Fruit fly (Drosophila melanogaster) whole organism: ENCODE results near the gene Mer.

Experiments
- CG8478 ChIP-seq: fragments of >200 bp; optimal IDR thresholded peaks from 2 replicates; lab custom pipeline; 2018; ENCODE audit warnings: inconsistent platforms
- Dll ChIP-seq: fragments of >200 bp; optimal IDR thresholded peaks from 2 replicates; lab custom pipeline; 2017
- EcR ChIP-seq, 2 experiments: fragments of >200 bp; optimal IDR thresholded peaks; 2 replicates each; lab custom pipeline; 2017; ENCODE audit warnings: missing biosample characterization in 2 of 2, missing genetic modification characterization in 2 of 2, missing genetic modification reagents in 2 of 2
- pan ChIP-seq: fragments of >200 bp; optimal IDR thresholded peaks from 2 replicates; lab custom pipeline; 2017
- psq ChIP-seq: fragments of >200 bp; optimal IDR thresholded peaks from 2 replicates; lab custom pipeline; 2017
- usp ChIP-seq: fragments of >200 bp; optimal IDR thresholded peaks from 2 replicates; lab custom pipeline; 2017; ENCODE audit warnings: missing biosample characterization, missing genetic modification characterization, mixed read lengths

Mer gene

dm6 chrX:19692951-19693698 is at the start of gene Mer:
Gene Mer, minus strand, starts transcription at chrX:19693500.
- TF ChIP-seq EcR (GFP tag; optimal IDR thresholded peaks at IDR 0.05; lab: Kevin White, UChicago): no peak
- TF ChIP-seq pan (lab: Kevin White, UChicago): no peak
- no peak for TF ChIP-seq psq (lab: Kevin White, UChicago)
- TF ChIP-seq usp (GFP tag; lab: Kevin White, UChicago): no peak
- TF ChIP-seq CG8478 (lab: Kevin White, UChicago): no peak
- TF ChIP-seq Dll (lab: Kevin White, UChicago): no peak

DNA sequence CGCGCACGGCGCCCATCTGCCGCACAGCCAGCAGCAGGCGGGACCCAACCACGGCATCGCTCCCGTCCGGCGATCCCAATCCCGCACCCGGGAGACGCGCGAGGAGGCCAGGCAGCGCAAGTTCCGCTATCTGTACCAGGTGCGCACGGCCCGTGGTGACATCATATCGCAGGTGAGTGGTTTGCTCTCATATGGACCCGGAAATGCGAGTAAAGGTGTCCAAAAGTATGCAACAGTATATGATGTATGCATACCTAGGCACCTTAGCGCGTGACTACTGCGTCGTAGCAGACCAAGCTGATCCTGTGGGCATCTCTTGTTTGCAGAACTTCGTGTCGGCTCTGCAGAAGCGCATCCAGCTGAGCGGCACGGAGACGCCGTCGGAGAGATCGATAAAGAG is 44.6 kb upstream of the Mer start:
- TF ChIP-seq Dll (lab: Kevin White, UChicago) (no peak), EcR (GFP tag; optimal IDR thresholded peaks at IDR 0.05; lab: Kevin White, UChicago) (no peak), pan (lab: Kevin White, UChicago) (no peak), psq (lab: Kevin White, UChicago) (no peak), usp (GFP tag; lab: Kevin White, UChicago) (no peak), CG8478 (lab: Kevin White, UChicago) (no peak)

- no peak for TF ChIP-seq usp (GFP tag; lab: Kevin White, UChicago)
- TF ChIP-seq EcR (GFP tag; optimal IDR thresholded peaks at IDR 0.05; lab: Kevin White, UChicago): no peak
- TF ChIP-seq CG8478 (lab: Kevin White, UChicago): no peak
- TF ChIP-seq pan (lab: Kevin White, UChicago): no peak
- TF ChIP-seq psq (lab: Kevin White, UChicago): no peak
- TF ChIP-seq Dll (lab: Kevin White, UChicago): no peak
Measured at dm6 chrX:19735270-19735669, 42.0 kb upstream of the Mer start, which contains the start of gene CG14234. Gene CG14234, plus strand, starts transcription at chrX:19735570.

- TF ChIP-seq pan (lab: Kevin White, UChicago) (no peak), Dll (lab: Kevin White, UChicago) (no peak), usp (GFP tag; lab: Kevin White, UChicago) (no peak), CG8478 (lab: Kevin White, UChicago) (no peak), psq (lab: Kevin White, UChicago) (no peak), EcR (GFP tag; optimal IDR thresholded peaks at IDR 0.05; lab: Kevin White, UChicago) (no peak)
Measured at dm6 chrX:19730844-19731243, 37.5 kb upstream of the Mer start, which contains the start of gene AP-1-2beta. Gene AP-1-2beta, plus strand, starts transcription at chrX:19731004.

DNA sequence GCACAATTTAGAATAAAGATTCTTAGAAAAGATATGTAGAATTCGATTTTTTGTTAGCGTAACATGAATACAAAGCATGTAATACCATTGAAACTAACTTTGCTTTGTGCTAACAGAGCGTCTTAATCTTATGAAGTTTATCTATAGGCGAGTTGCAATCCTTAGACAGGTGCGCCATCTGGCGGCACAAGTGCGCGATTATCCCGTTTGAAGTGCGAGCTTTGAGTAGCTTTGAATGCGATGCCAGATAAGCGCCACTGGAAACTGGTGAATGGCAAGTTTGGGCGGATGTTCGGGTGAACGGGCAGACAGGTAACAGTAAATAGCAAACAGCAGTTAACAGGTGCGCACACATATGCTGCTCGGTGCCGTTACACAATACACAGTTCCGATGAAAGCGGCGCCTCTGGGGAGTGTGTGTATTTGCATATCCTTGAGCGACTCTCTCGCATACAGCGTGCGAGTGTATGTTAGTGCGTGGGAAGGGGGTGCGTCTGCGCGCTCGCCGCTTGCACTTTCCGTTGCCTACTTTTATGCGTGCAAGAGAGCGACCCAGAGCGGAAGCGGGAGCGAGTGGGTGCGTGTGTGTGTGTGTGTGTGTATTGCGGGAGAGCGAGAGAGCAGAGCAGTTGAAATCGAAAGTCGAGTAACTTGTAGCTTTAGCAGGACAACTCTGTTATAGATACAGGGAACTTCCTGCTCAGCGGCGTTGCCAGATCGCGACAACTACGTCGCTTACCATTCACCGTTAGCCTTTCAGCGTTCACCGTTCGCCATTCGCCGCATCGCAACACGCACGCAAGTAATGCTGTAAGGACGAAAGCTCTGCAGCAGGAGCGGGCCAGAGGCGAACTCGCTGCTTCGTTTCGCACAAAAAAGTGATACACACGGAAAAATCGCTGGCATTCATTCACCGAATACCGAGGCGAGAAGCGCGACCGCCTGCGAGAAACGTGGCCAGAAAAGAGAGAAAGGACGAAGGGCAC is 25.0 kb upstream of the Mer start, which contains the start of gene CG12531:
CG12531 (plus strand) TSS at position 936 of the 986 bp plus-strand sequence.
- no peak for TF ChIP-seq CG8478 (lab: Kevin White, UChicago)
- TF ChIP-seq pan (lab: Kevin White, UChicago): no peak
- no peak for TF ChIP-seq Dll (lab: Kevin White, UChicago)
- TF ChIP-seq usp (GFP tag; lab: Kevin White, UChicago): no peak
- no peak for TF ChIP-seq psq (lab: Kevin White, UChicago)

- no peak for TF ChIP-seq CG8478 (lab: Kevin White, UChicago)
- TF ChIP-seq pan (lab: Kevin White, UChicago): no peak
- TF ChIP-seq EcR (GFP tag; optimal IDR thresholded peaks at IDR 0.05; lab: Kevin White, UChicago): no peak
- no peak for TF ChIP-seq usp (GFP tag; lab: Kevin White, UChicago)
- no peak for TF ChIP-seq psq (lab: Kevin White, UChicago)
- TF ChIP-seq Dll (lab: Kevin White, UChicago): no peak
Measured at dm6 chrX:19717041-19717440, 23.7 kb upstream of the Mer start.

- TF ChIP-seq EcR (GFP tag; optimal IDR thresholded peaks at IDR 0.05; lab: Kevin White, UChicago) (no peak), usp (GFP tag; lab: Kevin White, UChicago) (no peak)
Measured at dm6 chrX:19716325-19716917, 23.1 kb upstream of the Mer start.

DNA sequence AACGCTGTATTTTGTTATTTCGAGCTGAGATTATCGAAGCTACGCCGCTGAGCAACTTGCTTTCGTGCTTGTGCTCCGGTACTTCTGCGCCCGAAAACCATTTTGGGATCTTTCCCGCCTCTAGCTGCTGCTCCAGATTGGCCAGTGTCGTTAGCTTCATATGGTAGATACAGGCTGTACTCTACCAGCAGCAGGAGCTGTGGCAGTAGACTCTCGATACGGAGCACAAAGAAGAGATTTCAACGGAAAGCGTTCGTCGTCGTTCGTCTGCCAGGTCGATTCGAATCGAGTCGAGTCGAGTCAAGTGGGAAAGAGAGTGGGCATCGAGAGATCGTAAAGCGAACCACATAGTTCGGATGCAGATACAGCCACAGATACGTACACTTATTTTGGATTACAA is 21.5 kb upstream of the Mer start:
- no peak for TF ChIP-seq psq (lab: Kevin White, UChicago)
- no peak for TF ChIP-seq usp (GFP tag; lab: Kevin White, UChicago)
- TF ChIP-seq pan (lab: Kevin White, UChicago): no peak
- no peak for TF ChIP-seq EcR (GFP tag; optimal IDR thresholded peaks at IDR 0.05; lab: Kevin White, UChicago)
- TF ChIP-seq CG8478 (lab: Kevin White, UChicago): no peak
- no peak for TF ChIP-seq Dll (lab: Kevin White, UChicago)

dm6 chrX:19712898-19713627 is 19.8 kb upstream of the Mer start, which contains the start of gene meso18E:
Gene meso18E, minus strand, starts transcription at chrX:19713045.
- TF ChIP-seq EcR (GFP tag; optimal IDR thresholded peaks at IDR 0.05; lab: Kevin White, UChicago) (no peak), Dll (lab: Kevin White, UChicago) (no peak), CG8478 (lab: Kevin White, UChicago) (no peak)

- TF ChIP-seq usp (GFP tag; lab: Kevin White, UChicago): no peak
- TF ChIP-seq CG8478 (lab: Kevin White, UChicago): no peak
- TF ChIP-seq psq (lab: Kevin White, UChicago): no peak
- no peak for TF ChIP-seq Dll (lab: Kevin White, UChicago)
- no peak for TF ChIP-seq EcR (GFP tag; optimal IDR thresholded peaks at IDR 0.05; lab: Kevin White, UChicago)
- TF ChIP-seq pan (lab: Kevin White, UChicago): no peak
Measured at dm6 chrX:19711936-19712335, 18.6 kb upstream of the Mer start.
